Worm (Caenorhabditis elegans) whole organism, L2 larva: ENCODE results near the gene dpy-6.

Experiments
- F13H6.1 ChIP-seq: sonication (generic microtip); optimal IDR thresholded peaks from 2 replicates; lab custom pipeline; 2016; ENCODE audit warnings: missing genetic modification characterization, missing compliant biosample characterization
- R02D3.7 ChIP-seq: fragments of 150-350 bp; optimal IDR thresholded peaks from 2 replicates; lab custom pipeline; 2014; ENCODE audit warnings: missing biosample characterization, missing genetic modification characterization
- ZK546.5 ChIP-seq: sonication (generic microtip); optimal IDR thresholded peaks from 2 replicates; lab custom pipeline; 2017; ENCODE audit warnings: missing biosample characterization, missing genetic modification characterization
- alr-1 ChIP-seq: fragments of 150-350 bp; optimal IDR thresholded peaks from 2 replicates; lab custom pipeline; 2014; ENCODE audit warnings: missing biosample characterization, missing genetic modification characterization
- blmp-1 ChIP-seq: sonication (generic microtip); optimal IDR thresholded peaks from 2 replicates; lab custom pipeline; 2017; ENCODE audit warnings: missing genetic modification characterization, mild to moderate bottlenecking, missing compliant biosample characterization, antibody characterized with exemption, moderate library complexity; ENCODE audit not compliant: insufficient read depth
- ceh-82 ChIP-seq: fragments of 150-350 bp; optimal IDR thresholded peaks from 2 replicates; lab custom pipeline; 2014; ENCODE audit warnings: missing biosample characterization, missing genetic modification characterization
- dmd-4 ChIP-seq: sonication (generic microtip); optimal IDR thresholded peaks from 2 replicates; lab custom pipeline; 2017; ENCODE audit warnings: missing biosample characterization, missing genetic modification characterization
- egl-27 ChIP-seq: sonication (generic microtip); optimal IDR thresholded peaks from 3 replicates; lab custom pipeline; 2017; ENCODE audit warnings: missing biosample characterization, missing genetic modification reagents, missing genetic modification characterization
- elt-1 ChIP-seq: fragments of 150-350 bp; optimal IDR thresholded peaks from 2 replicates; lab custom pipeline; 2014; ENCODE audit warnings: missing biosample characterization, missing genetic modification characterization
- elt-3 ChIP-seq: sonication (generic microtip); optimal IDR thresholded peaks from 2 replicates; lab custom pipeline; 2017; ENCODE audit warnings: missing biosample characterization, missing genetic modification characterization
- gmeb-1 ChIP-seq: fragments of 150-350 bp; optimal IDR thresholded peaks from 2 replicates; lab custom pipeline; 2014; ENCODE audit warnings: missing biosample characterization, missing genetic modification characterization
- lin-11 ChIP-seq: fragments of 150-350 bp; sonication (generic microtip); optimal IDR thresholded peaks from 2 replicates; lab custom pipeline; 2014; ENCODE audit warnings: missing biosample characterization, missing genetic modification characterization, inconsistent platforms, mixed read lengths
- lin-13 ChIP-seq: fragments of 150-350 bp; optimal IDR thresholded peaks from 2 replicates; lab custom pipeline; 2014; ENCODE audit warnings: missing biosample characterization, missing genetic modification reagents, missing genetic modification characterization
- lin-39 ChIP-seq: fragments of 150-350 bp; optimal IDR thresholded peaks from 2 replicates; lab custom pipeline; 2014; ENCODE audit warnings: missing biosample characterization, missing genetic modification reagents, missing genetic modification characterization
- lsy-2 ChIP-seq, 2 experiments: fragments of 150-350 bp in 1 of 2; sonication (generic microtip) in 1 of 2; optimal IDR thresholded peaks; 2 replicates each; lab custom pipeline; 2014 to 2017; ENCODE audit warnings: missing biosample characterization in 2 of 2, missing genetic modification characterization in 2 of 2
- mab-5 ChIP-seq: fragments of 150-350 bp; optimal IDR thresholded peaks from 2 replicates; lab custom pipeline; 2014; ENCODE audit warnings: missing biosample characterization, missing genetic modification characterization
- mbf-1 ChIP-seq: sonication (generic microtip); optimal IDR thresholded peaks from 2 replicates; lab custom pipeline; 2017; ENCODE audit warnings: missing biosample characterization, missing genetic modification characterization
- mdl-1 ChIP-seq, 2 experiments: fragments of 150-350 bp in 1 of 2; sonication (generic microtip) in 1 of 2; optimal IDR thresholded peaks; 2 replicates each; lab custom pipeline; 2017; ENCODE audit warnings: missing biosample characterization in 2 of 2, missing genetic modification characterization in 2 of 2
- nhr-10 ChIP-seq: sonication (generic microtip); optimal IDR thresholded peaks from 2 replicates; lab custom pipeline; 2017; ENCODE audit warnings: missing biosample characterization, missing genetic modification characterization
- nhr-11 ChIP-seq: fragments of 150-350 bp; optimal IDR thresholded peaks from 2 replicates; lab custom pipeline; 2014; ENCODE audit warnings: missing biosample characterization, missing genetic modification characterization
- nhr-12 ChIP-seq: fragments of 150-350 bp; optimal IDR thresholded peaks from 2 replicates; lab custom pipeline; 2014; ENCODE audit warnings: missing biosample characterization, missing genetic modification characterization
- nhr-129 ChIP-seq: fragments of 150-350 bp; optimal IDR thresholded peaks from 2 replicates; lab custom pipeline; 2014; ENCODE audit warnings: missing biosample characterization, missing genetic modification characterization
- nhr-23 ChIP-seq: fragments of 150-350 bp; optimal IDR thresholded peaks from 2 replicates; lab custom pipeline; 2014; ENCODE audit warnings: missing biosample characterization, missing genetic modification reagents, missing genetic modification characterization
- nhr-237 ChIP-seq: fragments of 150-350 bp; optimal IDR thresholded peaks from 2 replicates; lab custom pipeline; 2014; ENCODE audit warnings: missing biosample characterization, missing genetic modification characterization
- nhr-25 ChIP-seq: fragments of 150-350 bp; sonication (generic microtip); optimal IDR thresholded peaks from 3 replicates; lab custom pipeline; 2014; ENCODE audit warnings: missing biosample characterization, missing genetic modification characterization
- nhr-77 ChIP-seq: fragments of 150-350 bp; optimal IDR thresholded peaks from 2 replicates; lab custom pipeline; 2014; ENCODE audit warnings: missing biosample characterization, missing genetic modification characterization
- sma-3 ChIP-seq: sonication (generic microtip); optimal IDR thresholded peaks from 2 replicates; lab custom pipeline; 2016; ENCODE audit warnings: missing genetic modification reagents, missing genetic modification characterization, missing compliant biosample characterization
- sma-9 ChIP-seq, 2 experiments: fragments of 150-350 bp in 1 of 2; sonication (generic microtip) in 1 of 2; optimal IDR thresholded peaks; 2 replicates each; lab custom pipeline; 2014 to 2016; ENCODE audit warnings: missing genetic modification characterization in 2 of 2, mild to moderate bottlenecking in 1 of 2, missing biosample characterization in 1 of 2, missing compliant biosample characterization in 1 of 2, missing genetic modification reagents in 1 of 2, moderate library complexity in 1 of 2
- snpc-4 ChIP-seq: fragments of 150-350 bp; optimal IDR thresholded peaks from 2 replicates; lab custom pipeline; 2014; ENCODE audit warnings: missing biosample characterization, missing genetic modification characterization
- unc-39 ChIP-seq: fragments of 150-350 bp; optimal IDR thresholded peaks from 2 replicates; lab custom pipeline; 2014; ENCODE audit warnings: missing biosample characterization, missing genetic modification characterization
- unc-55 ChIP-seq: fragments of 150-350 bp; sonication (generic microtip); optimal IDR thresholded peaks from 3 replicates; lab custom pipeline; 2014; ENCODE audit warnings: missing biosample characterization, missing genetic modification reagents, missing genetic modification characterization
- unc-62 ChIP-seq: fragments of 150-350 bp; optimal IDR thresholded peaks from 2 replicates; lab custom pipeline; 2014; ENCODE audit warnings: missing biosample characterization, missing genetic modification reagents, missing genetic modification characterization
- zag-1 ChIP-seq: fragments of 150-350 bp; optimal IDR thresholded peaks from 2 replicates; lab custom pipeline; 2014; ENCODE audit warnings: missing biosample characterization, missing genetic modification characterization
- ztf-1 ChIP-seq: fragments of 200-800 bp; sonication (Bioruptor generic); conservative IDR thresholded peaks from 2 replicates; pipeline ENCODE4 v1.3.6; 2022; ENCODE audit warnings: missing genetic modification characterization, missing compliant biosample characterization
- ztf-11 ChIP-seq: sonication (generic microtip); optimal IDR thresholded peaks from 2 replicates; lab custom pipeline; 2017; ENCODE audit warnings: missing biosample characterization, missing genetic modification characterization
- ztf-4 ChIP-seq: fragments of 150-350 bp; optimal IDR thresholded peaks from 2 replicates; lab custom pipeline; 2014; ENCODE audit warnings: missing biosample characterization, missing genetic modification characterization

The dpy-6 gene

ce11 chrX:8459789-8460188, 4.3 kb upstream of the dpy-6 start:
- TF ChIP-seq sma-3: no peak
- no peak for TF ChIP-seq unc-62
- TF ChIP-seq gmeb-1 (tag; lab: Kevin White, UChicago): no peak
- no peak for TF ChIP-seq nhr-237 (tag; lab: Kevin White, UChicago)
- no peak for TF ChIP-seq lin-39 (tag; lab: Kevin White, UChicago)
- no peak for TF ChIP-seq ZK546.5 (tag; lab: Kevin White, UChicago)
- no peak for TF ChIP-seq ceh-82
- TF ChIP-seq dmd-4 (tag; lab: Kevin White, UChicago): no peak
- no peak for TF ChIP-seq egl-27 (tag; lab: Kevin White, UChicago)
- TF ChIP-seq nhr-129: no peak

- TF ChIP-seq lsy-2 (tag; optimal IDR thresholded peaks at IDR 0.05; lab: Kevin White, UChicago) (no peak), blmp-1 (no peak), nhr-12 (tag; lab: Kevin White, UChicago) (no peak), ZK546.5 (tag; lab: Kevin White, UChicago) (no peak), sma-9 (GFP tag; optimal IDR thresholded peaks at IDR 0.05; lab: Kevin White, UChicago) (no peak), sma-9 (tag; optimal IDR thresholded peaks at IDR 0.05; lab: Kevin White, UChicago) (no peak), nhr-10 (tag; lab: Kevin White, UChicago) (no peak), dmd-4 (tag; lab: Kevin White, UChicago) (no peak), lin-13 (GFP tag; lab: Kevin White, UChicago) (no peak), unc-39 (tag; lab: Kevin White, UChicago) (no peak), ceh-82 (no peak), elt-1 (tag; lab: Kevin White, UChicago) (no peak), snpc-4 (tag; lab: Kevin White, UChicago) (no peak)
Observed at ce11 chrX:8457314-8457713, 1.9 kb upstream of the dpy-6 start, which contains the start of gene F16F9.3. TSS of gene F16F9.3 (plus strand) at chrX:8457614.

- no peak for TF ChIP-seq alr-1 (tag; lab: Kevin White, UChicago)
- TF ChIP-seq elt-1 (tag; lab: Kevin White, UChicago): no peak
- no peak for TF ChIP-seq nhr-23 (tag; lab: Kevin White, UChicago)
- no peak for TF ChIP-seq R02D3.7 (tag; lab: Kevin White, UChicago)
- TF ChIP-seq F13H6.1 (tag; lab: Kevin White, UChicago): no peak
- no peak for TF ChIP-seq ztf-11
- no peak for TF ChIP-seq unc-39 (tag; lab: Kevin White, UChicago)
- TF ChIP-seq egl-27 (tag; lab: Kevin White, UChicago): no peak
- TF ChIP-seq nhr-11 (tag; lab: Kevin White, UChicago): no peak
- no peak for TF ChIP-seq mdl-1 (tag; optimal IDR thresholded peaks at IDR 0.05; lab: Kevin White, UChicago)
- no peak for TF ChIP-seq nhr-77
- no peak for TF ChIP-seq unc-55 (GFP tag; lab: Kevin White, UChicago)
- no peak for TF ChIP-seq elt-3
- TF ChIP-seq mab-5 (tag; lab: Kevin White, UChicago): no peak
- TF ChIP-seq nhr-237 (tag; lab: Kevin White, UChicago): no peak
- TF ChIP-seq ceh-82: no peak
Observed at ce11 chrX:8446108-8446507, 9.3 kb downstream of the dpy-6 start, which contains the start of gene F16F9.1. TSS of gene F16F9.1 (plus strand) at chrX:8446408.

ce11 chrX:8444922-8445321, 10.5 kb downstream of the dpy-6 start:
- TF ChIP-seq ztf-4 (tag; lab: Kevin White, UChicago) (no peak), mbf-1 (tag; lab: Kevin White, UChicago) (no peak), lin-13 (GFP tag; lab: Kevin White, UChicago) (no peak), nhr-25 (tag; lab: Kevin White, UChicago) (no peak), nhr-237 (tag; lab: Kevin White, UChicago) (no peak), egl-27 (tag; lab: Kevin White, UChicago) (no peak), F13H6.1 (tag; lab: Kevin White, UChicago) (no peak), zag-1 (tag; lab: Kevin White, UChicago) (no peak), sma-3 (no peak), nhr-129 (no peak), ZK546.5 (tag; lab: Kevin White, UChicago) (no peak), ztf-1 (GFP tag; lab: Robert Waterston, UW) (no peak), blmp-1 (no peak), nhr-10 (tag; lab: Kevin White, UChicago) (no peak), nhr-12 (tag; lab: Kevin White, UChicago) (no peak), R02D3.7 (tag; lab: Kevin White, UChicago) (no peak), nhr-11 (tag; lab: Kevin White, UChicago) (no peak), lin-11 (tag; lab: Kevin White, UChicago) (no peak), nhr-77 (no peak)
